Fruit fly (Drosophila melanogaster) whole organism, embryonic: ENCODE data around the gene SerRS.

Experiments
- Ada2b ChIP-seq: fragments of 200-800 bp; sonication (Bioruptor generic); IDR thresholded peaks from 2 replicates; pipeline ENCODE4 v1.3.6; 2022; ENCODE audit warnings: missing biosample characterization, missing genetic modification characterization
- CG10267 ChIP-seq: fragments of 200-800 bp; sonication (Bioruptor generic); optimal IDR thresholded peaks from 2 replicates; lab custom pipeline; 2018; ENCODE audit warnings: missing biosample characterization, mild to moderate bottlenecking, missing genetic modification characterization, moderate library complexity
- CG10431 ChIP-seq: fragments of 200-800 bp; sonication (Bioruptor generic); optimal IDR thresholded peaks from 3 replicates; lab custom pipeline; 2018; ENCODE audit warnings: missing biosample characterization, mild to moderate bottlenecking, missing genetic modification characterization
- CG11085 ChIP-seq: fragments of 200-800 bp; sonication (Bioruptor generic); IDR thresholded peaks from 2 replicates; pipeline ENCODE4 v1.3.6; 2022; ENCODE audit warnings: missing biosample characterization, missing genetic modification characterization
- CG11695 ChIP-seq: fragments of 200-800 bp; sonication (Bioruptor generic); IDR thresholded peaks from 3 replicates; pipeline ENCODE4 v1.3.6; 2022; ENCODE audit warnings: missing biosample characterization, missing genetic modification characterization
- CG12071 ChIP-seq: fragments of 200-800 bp; sonication (Bioruptor generic); optimal IDR thresholded peaks from 3 replicates; lab custom pipeline; 2018; ENCODE audit warnings: missing biosample characterization, mild to moderate bottlenecking, missing genetic modification characterization
- CG12219 ChIP-seq: fragments of 200-800 bp; sonication (Bioruptor generic); optimal IDR thresholded peaks from 3 replicates; lab custom pipeline; 2018; ENCODE audit warnings: missing biosample characterization, mild to moderate bottlenecking, missing genetic modification characterization
- CG12391 ChIP-seq: fragments of 200-800 bp; sonication (Bioruptor generic); optimal IDR thresholded peaks from 3 replicates; lab custom pipeline; 2018; ENCODE audit warnings: missing biosample characterization, mild to moderate bottlenecking, missing genetic modification characterization, moderate library complexity
- CG13296 ChIP-seq: fragments of 200-800 bp; sonication (Bioruptor generic); optimal IDR thresholded peaks from 3 replicates; lab custom pipeline; 2018; ENCODE audit warnings: missing biosample characterization, mild to moderate bottlenecking, missing genetic modification characterization
- CG14667 ChIP-seq: fragments of 200-800 bp; sonication (Bioruptor generic); IDR thresholded peaks from 2 replicates; pipeline ENCODE4 v1.3.6; 2022; ENCODE audit warnings: missing biosample characterization, missing genetic modification characterization
- CG15696 ChIP-seq: fragments of 200-800 bp; sonication (Bioruptor generic); optimal IDR thresholded peaks from 2 replicates; lab custom pipeline; 2019; ENCODE audit warnings: missing biosample characterization, mild to moderate bottlenecking, missing genetic modification characterization, moderate library complexity
- CG1792 ChIP-seq: fragments of 200-800 bp; sonication (Bioruptor generic); optimal IDR thresholded peaks from 2 replicates; lab custom pipeline; 2016; ENCODE audit warnings: missing biosample characterization, missing genetic modification characterization
- CG32767 ChIP-seq: fragments of 200-800 bp; sonication (Bioruptor generic); IDR thresholded peaks from 2 replicates; pipeline ENCODE4 v1.3.6; 2022; ENCODE audit warnings: missing biosample characterization, missing genetic modification characterization
- CG43689 ChIP-seq: fragments of 200-800 bp; sonication (Bioruptor generic); IDR thresholded peaks from 2 replicates; pipeline ENCODE4 v1.3.6; 2022; ENCODE audit warnings: missing biosample characterization, missing genetic modification characterization
- CG4404 ChIP-seq: fragments of 200-800 bp; sonication (Bioruptor generic); IDR thresholded peaks from 2 replicates; pipeline ENCODE4 v1.3.6; 2022; ENCODE audit warnings: missing biosample characterization, missing genetic modification characterization
- CG9876 ChIP-seq: fragments of 200-800 bp; sonication (Bioruptor generic); optimal IDR thresholded peaks from 2 replicates; lab custom pipeline; 2016; ENCODE audit warnings: missing biosample characterization, missing genetic modification characterization
- D19A ChIP-seq: fragments of 200-800 bp; optimal IDR thresholded peaks from 3 replicates; lab custom pipeline; 2019; ENCODE audit warnings: missing biosample characterization, mild to moderate bottlenecking, missing genetic modification characterization, moderate library complexity
- Elba2 ChIP-seq: fragments of 200-800 bp; sonication (Bioruptor generic); optimal IDR thresholded peaks from 3 replicates; lab custom pipeline; 2016; ENCODE audit warnings: missing biosample characterization, missing genetic modification characterization
- Fer2 ChIP-seq: fragments of 200-800 bp; sonication (Bioruptor generic); optimal IDR thresholded peaks from 2 replicates; lab custom pipeline; 2018; ENCODE audit warnings: missing biosample characterization, mild to moderate bottlenecking, missing genetic modification characterization, moderate library complexity
- Gug ChIP-seq: fragments of 200-800 bp; sonication (Bioruptor generic); IDR thresholded peaks from 4 replicates; pipeline ENCODE4 v1.3.6; 2022; ENCODE audit warnings: missing biosample characterization, missing genetic modification characterization
- Hr39 ChIP-seq: fragments of >200 bp; optimal IDR thresholded peaks from 2 replicates; lab custom pipeline; 2017
- Myb ChIP-seq: fragments of 200-800 bp; sonication (Bioruptor generic); optimal IDR thresholded peaks from 2 replicates; lab custom pipeline; 2016; ENCODE audit warnings: missing biosample characterization, missing genetic modification characterization
- NFAT ChIP-seq: fragments of 200-800 bp; sonication (Bioruptor generic); IDR thresholded peaks from 2 replicates; pipeline ENCODE4 v1.3.6; 2022; ENCODE audit warnings: missing biosample characterization, missing genetic modification characterization
- Oaz ChIP-seq: fragments of 200-800 bp; sonication (Bioruptor generic); IDR thresholded peaks from 2 replicates; pipeline ENCODE4 v1.3.6; 2022; ENCODE audit warnings: missing biosample characterization, missing genetic modification characterization
- Sry-β ChIP-seq: fragments of 200-800 bp; sonication (Bioruptor generic); optimal IDR thresholded peaks from 2 replicates; lab custom pipeline; 2018; ENCODE audit warnings: missing biosample characterization, mild to moderate bottlenecking, missing genetic modification characterization, moderate library complexity
- YL-1 ChIP-seq: fragments of 200-800 bp; sonication (Bioruptor generic); optimal IDR thresholded peaks from 3 replicates; lab custom pipeline; 2017; ENCODE audit warnings: missing biosample characterization, mild to moderate bottlenecking, missing genetic modification characterization
- ato ChIP-seq: fragments of 200-800 bp; sonication (Bioruptor generic); IDR thresholded peaks from 2 replicates; pipeline ENCODE4 v1.3.6; 2022; ENCODE audit warnings: missing biosample characterization, missing genetic modification characterization; ENCODE audit not compliant: partially characterized antibody
- az2 ChIP-seq: fragments of 200-800 bp; sonication (Bioruptor generic); optimal IDR thresholded peaks from 3 replicates; lab custom pipeline; 2016; ENCODE audit warnings: missing biosample characterization, missing genetic modification characterization
- bigmax ChIP-seq: fragments of 200-800 bp; sonication (Bioruptor generic); optimal IDR thresholded peaks from 2 replicates; lab custom pipeline; 2018; ENCODE audit warnings: missing biosample characterization, mild to moderate bottlenecking, missing genetic modification characterization
- btn ChIP-seq: fragments of 200-800 bp; sonication (Bioruptor generic); optimal IDR thresholded peaks from 2 replicates; lab custom pipeline; 2016; ENCODE audit warnings: missing biosample characterization, missing genetic modification characterization
- dan ChIP-seq: fragments of 200-800 bp; sonication (Bioruptor generic); IDR thresholded peaks from 2 replicates; pipeline ENCODE4 v1.3.6; 2022; ENCODE audit warnings: missing biosample characterization, missing genetic modification characterization
- danr ChIP-seq: fragments of 200-800 bp; sonication (Bioruptor generic); IDR thresholded peaks from 2 replicates; pipeline ENCODE4 v1.3.6; 2022; ENCODE audit warnings: missing biosample characterization, missing genetic modification characterization
- dimm ChIP-seq: fragments of 200-800 bp; sonication (Bioruptor generic); IDR thresholded peaks from 2 replicates; pipeline ENCODE4 v1.3.6; 2022; ENCODE audit warnings: missing biosample characterization, missing genetic modification characterization
- dmrt99B ChIP-seq: fragments of 200-800 bp; sonication (Bioruptor generic); optimal IDR thresholded peaks from 2 replicates; lab custom pipeline; 2018; ENCODE audit warnings: missing biosample characterization, mild to moderate bottlenecking, missing genetic modification characterization, moderate library complexity
- dysf ChIP-seq: fragments of 200-800 bp; sonication (Bioruptor generic); IDR thresholded peaks from 3 replicates; pipeline ENCODE4 v1.3.6; 2022; ENCODE audit warnings: missing biosample characterization, missing genetic modification characterization
- en ChIP-seq: fragments of 200-800 bp; sonication (Bioruptor generic); optimal IDR thresholded peaks from 2 replicates; lab custom pipeline; 2016; ENCODE audit warnings: missing biosample characterization, missing genetic modification characterization
- fd96Cb ChIP-seq: fragments of 200-800 bp; sonication (Bioruptor generic); optimal IDR thresholded peaks from 2 replicates; lab custom pipeline; 2018; ENCODE audit warnings: missing biosample characterization, mild to moderate bottlenecking, missing genetic modification characterization, moderate library complexity
- hth ChIP-seq: fragments of >200 bp; optimal IDR thresholded peaks from 2 replicates; lab custom pipeline; 2017; ENCODE audit warnings: inconsistent platforms
- maf-S ChIP-seq: fragments of 200-800 bp; sonication (Bioruptor generic); optimal IDR thresholded peaks from 2 replicates; lab custom pipeline; 2016; ENCODE audit warnings: missing biosample characterization, missing genetic modification characterization
- mld ChIP-seq: fragments of 200-800 bp; sonication (Bioruptor generic); IDR thresholded peaks from 3 replicates; pipeline ENCODE4 v1.3.6; 2022; ENCODE audit warnings: missing biosample characterization, missing genetic modification characterization; ENCODE audit not compliant: partially characterized antibody
- nau ChIP-seq: fragments of 200-800 bp; sonication (Bioruptor generic); optimal IDR thresholded peaks from 3 replicates; lab custom pipeline; 2017; ENCODE audit warnings: missing biosample characterization, mild to moderate bottlenecking, missing genetic modification characterization, missing genetic modification reagents
- odd ChIP-seq: fragments of 200-800 bp; sonication (Bioruptor generic); optimal IDR thresholded peaks from 2 replicates; lab custom pipeline; 2017; ENCODE audit warnings: missing biosample characterization, mild to moderate bottlenecking, missing genetic modification characterization
- pfk ChIP-seq: fragments of 200-800 bp; sonication (Bioruptor generic); optimal IDR thresholded peaks from 2 replicates; lab custom pipeline; 2018; ENCODE audit warnings: missing biosample characterization, mild to moderate bottlenecking, missing genetic modification characterization, moderate library complexity
- psq ChIP-seq: fragments of 200-800 bp; sonication (Bioruptor generic); optimal IDR thresholded peaks from 2 replicates; lab custom pipeline; 2017; ENCODE audit warnings: missing biosample characterization, missing genetic modification characterization
- sim ChIP-seq: fragments of 200-800 bp; sonication (Bioruptor generic); IDR thresholded peaks from 2 replicates; pipeline ENCODE4 v1.3.6; 2022; ENCODE audit warnings: missing biosample characterization, missing genetic modification characterization
- sisA ChIP-seq: fragments of 200-800 bp; sonication (Bioruptor generic); IDR thresholded peaks from 2 replicates; pipeline ENCODE4 v1.3.6; 2022; ENCODE audit warnings: missing biosample characterization, missing genetic modification characterization
- slp2 ChIP-seq: fragments of 200-800 bp; sonication (Bioruptor generic); optimal IDR thresholded peaks from 2 replicates; lab custom pipeline; 2016; ENCODE audit warnings: missing biosample characterization, missing genetic modification characterization
- ssp ChIP-seq: fragments of 200-800 bp; sonication (Bioruptor generic); IDR thresholded peaks from 2 replicates; pipeline ENCODE4 v1.3.6; 2022; ENCODE audit warnings: missing biosample characterization, missing genetic modification characterization
- ttk ChIP-seq: fragments of 200-800 bp; sonication (Bioruptor generic); IDR thresholded peaks from 2 replicates; pipeline ENCODE4 v2.1.2; 2022; ENCODE audit warnings: missing biosample characterization, missing genetic modification characterization
- twi ChIP-seq: fragments of 200-800 bp; optimal IDR thresholded peaks from 2 replicates; lab custom pipeline; 2019; ENCODE audit warnings: missing biosample characterization, mild to moderate bottlenecking, missing genetic modification characterization, moderate library complexity
- zen ChIP-seq: fragments of 200-800 bp; sonication (Bioruptor generic); optimal IDR thresholded peaks from 3 replicates; lab custom pipeline; 2018; ENCODE audit warnings: missing biosample characterization, mild to moderate bottlenecking, missing genetic modification characterization, moderate library complexity

Gene SerRS

DNA sequence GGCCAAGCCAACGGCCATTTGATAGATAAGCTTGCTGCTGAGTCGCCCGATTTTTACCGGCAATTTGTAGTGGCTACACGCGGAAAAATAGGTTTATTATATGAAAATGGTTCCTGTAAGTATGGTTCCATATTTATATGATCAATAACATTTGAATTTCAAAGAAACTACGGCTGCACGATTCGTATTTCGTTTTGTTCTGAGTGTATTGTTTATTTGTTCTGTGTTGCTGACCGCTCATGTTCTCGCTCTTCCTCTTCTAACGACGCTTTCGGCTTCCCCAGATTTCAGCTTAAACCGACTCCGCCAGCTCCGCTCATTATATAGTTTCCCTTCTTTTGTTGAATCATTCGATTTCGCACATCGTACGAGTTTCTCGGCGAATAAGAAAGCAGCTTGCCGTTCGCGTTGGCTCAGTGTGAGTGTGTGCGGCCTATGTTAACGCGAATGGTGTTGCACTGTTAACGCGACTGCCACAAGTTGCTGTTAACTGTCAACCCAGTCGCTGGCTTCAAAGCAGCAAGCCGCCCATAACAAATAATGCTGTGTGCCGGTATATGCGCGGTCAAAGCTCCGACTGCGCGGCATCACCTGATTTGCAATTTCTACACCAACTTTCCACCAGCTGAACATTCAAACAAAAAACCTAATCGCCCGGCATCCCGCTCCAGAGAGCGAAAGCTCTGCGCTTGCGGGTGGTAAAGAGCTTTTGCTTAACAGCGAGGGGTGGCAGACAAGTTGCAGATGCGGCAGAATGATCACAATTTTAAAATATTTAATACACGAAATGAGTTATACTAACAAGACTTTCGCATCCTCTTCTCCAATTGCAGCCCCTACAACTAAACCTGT, 21.8 kb upstream of the SerRS start (continued):
- TF ChIP-seq D19A (tag; lab: Kevin White, UChicago) (no peak), CG13296 (GFP tag; lab: Kevin White, UChicago) (no peak), CG12071 (GFP tag; lab: Kevin White, UChicago) (peak; percentile 25), maf-S (GFP tag; lab: Kevin White, UChicago) (peak; percentile 29), dan (GFP tag; lab: Robert Waterston, UW) (no peak), slp2 (GFP tag; lab: Kevin White, UChicago) (no peak), dimm (GFP tag; lab: Robert Waterston, UW) (no peak), dmrt99B (no peak), CG12391 (tag; lab: Kevin White, UChicago) (no peak), Myb (GFP tag; lab: Kevin White, UChicago) (peak; percentile 61), ttk (GFP tag; lab: Robert Waterston, UW) (no peak), nau (GFP tag; lab: Kevin White, UChicago) (no peak), CG43689 (GFP tag; lab: Robert Waterston, UW) (no peak), Oaz (GFP tag; lab: Robert Waterston, UW) (no peak), odd (GFP tag; lab: Kevin White, UChicago) (no peak), sim (GFP tag; lab: Robert Waterston, UW) (no peak), dysf (peak; percentile 67), CG9876 (GFP tag; lab: Kevin White, UChicago) (peak; percentile 3), YL-1 (no peak), Fer2 (tag; lab: Kevin White, UChicago) (no peak), en (GFP tag; lab: Kevin White, UChicago) (no peak), danr (no peak), ssp (no peak), psq (no peak), CG11085 (GFP tag; lab: Robert Waterston, UW) (peak; percentile 44; the same call in 1 of the 2 replicates), CG1792 (GFP tag; lab: Kevin White, UChicago) (no peak), bigmax (GFP tag; lab: Kevin White, UChicago) (no peak), fd96Cb (tag; lab: Kevin White, UChicago) (no peak), twi (tag; lab: Kevin White, UChicago) (no peak), CG10267 (tag; lab: Kevin White, UChicago) (no peak), mld (GFP tag; lab: Robert Waterston, UW) (no peak), Hr39 (lab: Kevin White, UChicago) (no peak), ato (GFP tag; lab: Robert Waterston, UW) (no peak), CG15696 (tag; lab: Kevin White, UChicago) (no peak), Gug (GFP tag; lab: Robert Waterston, UW) (peak; percentile 20; the same call in 1 of the 4 replicates), btn (GFP tag; lab: Kevin White, UChicago) (no peak), CG12219 (GFP tag; lab: Kevin White, UChicago) (no peak), CG32767 (GFP tag; lab: Robert Waterston, UW) (no peak; the same call in 1 of the 2 replicates), hth (lab: Kevin White, UChicago) (no peak), CG4404 (no peak), sisA (GFP tag; lab: Robert Waterston, UW) (no peak), NFAT (GFP tag; lab: Robert Waterston, UW) (no peak), pfk (GFP tag; lab: Kevin White, UChicago) (no peak), zen (no peak), Sry-β (no peak), Ada2b (GFP tag; lab: Robert Waterston, UW) (peak; percentile 31; the same call in 1 of the 2 replicates), CG11695 (GFP tag; lab: Robert Waterston, UW) (no peak), az2 (no peak), Elba2 (GFP tag; lab: Kevin White, UChicago) (no peak), CG14667 (GFP tag; lab: Robert Waterston, UW) (no peak), CG10431 (GFP tag; lab: Kevin White, UChicago) (no peak)
